Worm (Caenorhabditis elegans) whole organism, L4 larva: ENCODE measurements around the gene T12B5.15.

Experiments
- D1046.2 ChIP-seq: fragments of 200-800 bp; sonication (Bioruptor generic); IDR thresholded peaks from 2 replicates; pipeline ENCODE4 v1.3.6; 2022; ENCODE audit warnings: missing genetic modification characterization, missing compliant biosample characterization
- F10B5.3 ChIP-seq: sonication (generic microtip); optimal IDR thresholded peaks from 2 replicates; lab custom pipeline; 2016; ENCODE audit warnings: mild to moderate bottlenecking, missing genetic modification characterization, missing compliant biosample characterization
- F37D6.2 ChIP-seq: sonication (generic microtip); optimal IDR thresholded peaks from 2 replicates; lab custom pipeline; 2016; ENCODE audit warnings: mild to moderate bottlenecking, missing genetic modification characterization, missing compliant biosample characterization
- F44E2.7 ChIP-seq: fragments of 200-800 bp; sonication (Bioruptor generic); IDR thresholded peaks from 2 replicates; pipeline ENCODE4 v2.1.2; 2022; ENCODE audit warnings: missing genetic modification characterization, missing compliant biosample characterization
- T26A8.4 ChIP-seq: fragments of 200-800 bp; sonication (Bioruptor generic); IDR thresholded peaks from 2 replicates; pipeline ENCODE4 v1.3.6; 2022; ENCODE audit warnings: missing genetic modification characterization, missing compliant biosample characterization
- Y105C5A.15 ChIP-seq: fragments of 200-800 bp; sonication (Bioruptor generic); IDR thresholded peaks from 2 replicates; pipeline ENCODE4 v1.3.6; 2022; ENCODE audit warnings: missing genetic modification characterization, missing compliant biosample characterization
- Y5F2A.4 ChIP-seq: fragments of 200-800 bp; sonication (Bioruptor generic); optimal IDR thresholded peaks from 2 replicates; lab custom pipeline; 2018; ENCODE audit warnings: mild to moderate bottlenecking, missing genetic modification characterization, missing compliant biosample characterization
- ZK546.5 ChIP-seq, 2 experiments: sonication (generic microtip); optimal IDR thresholded peaks; 2 replicates each; lab custom pipeline; 2017; ENCODE audit warnings: missing biosample characterization in 2 of 2, missing genetic modification characterization in 2 of 2
- aha-1 ChIP-seq: fragments of 150-350 bp; peaks from one replicate; lab custom pipeline; 2014; ENCODE audit warnings: missing biosample characterization, missing genetic modification characterization
- aly-2 ChIP-seq: sonication (generic microtip); optimal IDR thresholded peaks from 2 replicates; lab custom pipeline; 2018; ENCODE audit warnings: missing biosample characterization, missing genetic modification characterization
- attf-4 ChIP-seq: sonication (generic microtip); optimal IDR thresholded peaks from 3 replicates; lab custom pipeline; 2017; ENCODE audit warnings: missing biosample characterization, missing genetic modification characterization
- ceh-20 ChIP-seq: fragments of 200-800 bp; sonication (Bioruptor generic); IDR thresholded peaks from 2 replicates; pipeline ENCODE4 v1.3.6; 2022; ENCODE audit warnings: missing genetic modification reagents, missing genetic modification characterization, missing compliant biosample characterization
- ceh-32 ChIP-seq: sonication (generic microtip); optimal IDR thresholded peaks from 2 replicates; lab custom pipeline; 2016; ENCODE audit warnings: mild to moderate bottlenecking, missing genetic modification characterization, missing compliant biosample characterization; ENCODE audit not compliant: poor library complexity
- ceh-44 ChIP-seq: fragments of 200-800 bp; sonication (Bioruptor generic); IDR thresholded peaks from 2 replicates; pipeline ENCODE4 v1.3.6; 2022; ENCODE audit warnings: missing genetic modification reagents, missing genetic modification characterization, missing compliant biosample characterization
- ceh-62 ChIP-seq: sonication (generic microtip); optimal IDR thresholded peaks from 2 replicates; lab custom pipeline; 2017; ENCODE audit warnings: missing biosample characterization, missing genetic modification characterization
- ctbp-1 ChIP-seq: fragments of 200-800 bp; sonication (Bioruptor generic); IDR thresholded peaks from 2 replicates; pipeline ENCODE4 v1.3.6; 2022; ENCODE audit warnings: missing genetic modification reagents, missing genetic modification characterization, missing compliant biosample characterization
- daf-12 ChIP-seq: fragments of 150-350 bp; optimal IDR thresholded peaks from 2 replicates; lab custom pipeline; 2014; ENCODE audit warnings: missing biosample characterization, missing genetic modification reagents, missing genetic modification characterization
- daf-19 ChIP-seq: fragments of 200-800 bp; sonication (Bioruptor generic); conservative IDR thresholded peaks from 2 replicates; pipeline ENCODE4 v1.3.6; 2022; ENCODE audit warnings: missing genetic modification characterization, missing compliant biosample characterization
- dmd-9 ChIP-seq: fragments of 200-800 bp; sonication (Bioruptor generic); IDR thresholded peaks from 2 replicates; pipeline ENCODE4 v1.3.6; 2022; ENCODE audit warnings: missing genetic modification reagents, missing genetic modification characterization, missing compliant biosample characterization
- egl-27 ChIP-seq: sonication (generic microtip); optimal IDR thresholded peaks from 3 replicates; lab custom pipeline; 2017; ENCODE audit warnings: missing biosample characterization, missing genetic modification reagents, missing genetic modification characterization
- egl-43 ChIP-seq: fragments of 200-800 bp; sonication (Bioruptor generic); IDR thresholded peaks from 2 replicates; pipeline ENCODE4 v1.3.6; 2022; ENCODE audit warnings: missing genetic modification reagents, missing genetic modification characterization, missing compliant biosample characterization
- gei-8 ChIP-seq: fragments of 200-800 bp; sonication (Bioruptor generic); optimal IDR thresholded peaks from 2 replicates; lab custom pipeline; 2018; ENCODE audit warnings: mild to moderate bottlenecking, missing genetic modification characterization, missing compliant biosample characterization
- hlh-11 ChIP-seq: fragments of 200-800 bp; sonication (Bioruptor generic); optimal IDR thresholded peaks from 2 replicates; lab custom pipeline; 2018; ENCODE audit warnings: mild to moderate bottlenecking, missing genetic modification characterization, missing compliant biosample characterization
- jun-1 ChIP-seq: fragments of 150-350 bp; optimal IDR thresholded peaks from 2 replicates; lab custom pipeline; 2014; ENCODE audit warnings: missing biosample characterization, missing genetic modification reagents, missing genetic modification characterization
- lim-7 ChIP-seq: fragments of 200-800 bp; sonication (Bioruptor generic); IDR thresholded peaks from 2 replicates; pipeline ENCODE4 v1.3.6; 2022; ENCODE audit warnings: missing genetic modification characterization, missing compliant biosample characterization
- lin-29 ChIP-seq: fragments of 200-800 bp; sonication (Bioruptor generic); IDR thresholded peaks from 2 replicates; pipeline ENCODE4 v1.3.6; 2022; ENCODE audit warnings: missing genetic modification reagents, missing genetic modification characterization, missing compliant biosample characterization
- lir-3 ChIP-seq: sonication (generic microtip); optimal IDR thresholded peaks from 2 replicates; lab custom pipeline; 2016; ENCODE audit warnings: mild to moderate bottlenecking, missing genetic modification characterization, missing compliant biosample characterization
- madf-9 ChIP-seq: fragments of 200-800 bp; sonication (Bioruptor generic); conservative IDR thresholded peaks from 2 replicates; pipeline ENCODE4 v1.3.6; 2022; ENCODE audit warnings: missing genetic modification reagents, missing genetic modification characterization, missing compliant biosample characterization
- mdl-1 ChIP-seq, 2 experiments: fragments of 150-350 bp in 1 of 2; sonication (generic microtip) in 1 of 2; optimal IDR thresholded peaks; 2 replicates each; lab custom pipeline; 2014 to 2017; ENCODE audit warnings: missing biosample characterization in 2 of 2, missing genetic modification characterization in 2 of 2
- mdt-29 ChIP-seq: fragments of 200-800 bp; sonication (Bioruptor generic); IDR thresholded peaks from 2 replicates; pipeline ENCODE4 v1.3.6; 2022; ENCODE audit warnings: missing genetic modification reagents, missing genetic modification characterization, missing compliant biosample characterization
- mep-1 ChIP-seq: fragments of 150-350 bp; sonication (generic microtip); optimal IDR thresholded peaks from 3 replicates; lab custom pipeline; 2014; ENCODE audit warnings: missing biosample characterization, missing genetic modification characterization
- mes-2 ChIP-seq: sonication (generic microtip); optimal IDR thresholded peaks from 2 replicates; lab custom pipeline; 2016; ENCODE audit warnings: missing genotype, mild to moderate bottlenecking, missing genetic modification characterization, missing compliant biosample characterization; ENCODE audit not compliant: poor library complexity, severe bottlenecking
- mxl-2 ChIP-seq: fragments of 200-800 bp; sonication (Bioruptor generic); conservative IDR thresholded peaks from 2 replicates; pipeline ENCODE4 v1.3.6; 2022; ENCODE audit warnings: missing genetic modification reagents, missing genetic modification characterization, missing compliant biosample characterization
- nhr-10 ChIP-seq: fragments of 150-350 bp; optimal IDR thresholded peaks from 2 replicates; lab custom pipeline; 2014; ENCODE audit warnings: missing biosample characterization, missing genetic modification characterization
- nhr-237 ChIP-seq: sonication (generic microtip); optimal IDR thresholded peaks from 2 replicates; lab custom pipeline; 2017; ENCODE audit warnings: missing biosample characterization, missing genetic modification characterization
- nhr-28 ChIP-seq: fragments of 150-350 bp; optimal IDR thresholded peaks from 2 replicates; lab custom pipeline; 2014; ENCODE audit warnings: missing biosample characterization, missing genetic modification characterization
- nhr-42 ChIP-seq: fragments of 200-800 bp; sonication (Bioruptor generic); IDR thresholded peaks from 2 replicates; pipeline ENCODE4 v1.3.6; 2022; ENCODE audit warnings: missing genetic modification characterization, missing compliant biosample characterization
- nhr-48 ChIP-seq: sonication (generic microtip); optimal IDR thresholded peaks from 2 replicates; lab custom pipeline; 2016; ENCODE audit warnings: mild to moderate bottlenecking, missing genetic modification characterization, missing compliant biosample characterization
- nhr-76 ChIP-seq: fragments of 150-350 bp; optimal IDR thresholded peaks from 2 replicates; lab custom pipeline; 2014; ENCODE audit warnings: missing biosample characterization, missing genetic modification characterization
- nhr-77 ChIP-seq: fragments of 150-350 bp; optimal IDR thresholded peaks from 2 replicates; lab custom pipeline; 2014; ENCODE audit warnings: missing biosample characterization, missing genetic modification characterization
- pha-4 ChIP-seq, 2 experiments: fragments of 150-350 bp in 1 of 2; fragments of 200-800 bp in 1 of 2; sonication (Bioruptor generic) in 1 of 2; IDR thresholded peaks in 1 of 2; optimal IDR thresholded peaks in 1 of 2; 2 replicates each; pipeline versions ENCODE4 v1.3.6 to Lab custom; 2014 to 2022; ENCODE audit warnings: missing genetic modification characterization in 2 of 2, missing genetic modification reagents in 2 of 2, missing biosample characterization in 1 of 2, missing compliant biosample characterization in 1 of 2
- pqm-1 ChIP-seq: sonication (generic microtip); optimal IDR thresholded peaks from 2 replicates; lab custom pipeline; 2017; ENCODE audit warnings: missing biosample characterization, missing genetic modification characterization
- saeg-2 ChIP-seq: fragments of 200-800 bp; sonication (Bioruptor generic); IDR thresholded peaks from 2 replicates; pipeline ENCODE4 v1.3.6; 2022; ENCODE audit warnings: missing genetic modification reagents, missing genetic modification characterization, missing compliant biosample characterization
- sdz-12 ChIP-seq: fragments of 200-800 bp; sonication (Bioruptor generic); optimal IDR thresholded peaks from 2 replicates; lab custom pipeline; 2018; ENCODE audit warnings: mild to moderate bottlenecking, missing genetic modification characterization, missing compliant biosample characterization
- set-16 ChIP-seq: fragments of 200-800 bp; sonication (Bioruptor generic); IDR thresholded peaks from 2 replicates; pipeline ENCODE4 v1.3.6; 2022; ENCODE audit warnings: missing genetic modification reagents, missing genetic modification characterization, missing compliant biosample characterization
- snpc-4 ChIP-seq: fragments of 150-350 bp; optimal IDR thresholded peaks from 2 replicates; lab custom pipeline; 2014; ENCODE audit warnings: missing biosample characterization, missing genetic modification characterization
- spr-1 ChIP-seq: sonication (generic microtip); optimal IDR thresholded peaks from 2 replicates; lab custom pipeline; 2016; ENCODE audit warnings: mild to moderate bottlenecking, missing genetic modification characterization, missing compliant biosample characterization
- unc-130 ChIP-seq: sonication (generic microtip); optimal IDR thresholded peaks from 2 replicates; lab custom pipeline; 2016; ENCODE audit warnings: missing genetic modification reagents, missing genetic modification characterization, missing compliant biosample characterization
- zfp-3 ChIP-seq: fragments of 200-800 bp; sonication (Bioruptor generic); conservative IDR thresholded peaks from 2 replicates; pipeline ENCODE4 v1.3.6; 2022; ENCODE audit warnings: missing genetic modification reagents, missing genetic modification characterization, missing compliant biosample characterization
- ztf-7 ChIP-seq: fragments of 150-350 bp; optimal IDR thresholded peaks from 2 replicates; lab custom pipeline; 2014; ENCODE audit warnings: missing biosample characterization, missing genetic modification characterization

The T12B5.15 gene

ce11 chrIII:954553-954952 lies at the start of gene T12B5.15, which contains the start of gene T12B5.14:
Gene T12B5.15, minus strand, starts transcription at chrIII:954653.
Gene T12B5.14, plus strand, starts transcription at chrIII:954873.
- no peak for TF ChIP-seq snpc-4 (tag; lab: Kevin White, UChicago)
- TF ChIP-seq lim-7 (GFP tag; lab: Robert Waterston, UW), result no peak
- TF ChIP-seq T26A8.4, result no peak
- no peak for TF ChIP-seq attf-4 (tag; lab: Kevin White, UChicago)
- no peak for TF ChIP-seq sdz-12
- no peak for TF ChIP-seq dmd-9 (GFP tag; lab: Robert Waterston, UW)
- no peak for TF ChIP-seq madf-9
- TF ChIP-seq F10B5.3, result no peak
- no peak for TF ChIP-seq F37D6.2 (tag; lab: Kevin White, UChicago)
- no peak for TF ChIP-seq ctbp-1 (GFP tag; lab: Robert Waterston, UW)

- no peak for TF ChIP-seq T26A8.4
- TF ChIP-seq ceh-62 (tag; lab: Kevin White, UChicago), result no peak
- TF ChIP-seq hlh-11 (tag; lab: Kevin White, UChicago), result peak; percentile 82
- no peak for TF ChIP-seq unc-130
- no peak for TF ChIP-seq set-16 (GFP tag; lab: Robert Waterston, UW)
- TF ChIP-seq egl-43 (GFP tag; lab: Robert Waterston, UW), result no peak
- no peak for TF ChIP-seq D1046.2
- peak; percentile 71 for TF ChIP-seq nhr-48 (tag; lab: Kevin White, UChicago)
- TF ChIP-seq daf-12, result no peak
- peak; percentile 78 for TF ChIP-seq nhr-28 (tag; lab: Kevin White, UChicago)
- 0 out of 2 replicates have a peak, but pooled peaks have one; percentile 24 for TF ChIP-seq pha-4 (GFP tag; IDR thresholded peaks at IDR 0.05; lab: Robert Waterston, UW)
- no peak for TF ChIP-seq pha-4 (tag; optimal IDR thresholded peaks at IDR 0.05; lab: Kevin White, UChicago)
- TF ChIP-seq daf-19, result no peak
- no peak for TF ChIP-seq egl-27
- TF ChIP-seq ctbp-1 (GFP tag; lab: Robert Waterston, UW), result no peak
- no peak for TF ChIP-seq mdt-29 (GFP tag; lab: Robert Waterston, UW)
- TF ChIP-seq nhr-42 (GFP tag; lab: Robert Waterston, UW), result no peak
- no peak for TF ChIP-seq ceh-44 (GFP tag; lab: Robert Waterston, UW)
- TF ChIP-seq F44E2.7 (GFP tag; lab: Robert Waterston, UW), result no peak
- TF ChIP-seq snpc-4 (tag; lab: Kevin White, UChicago), result no peak
- no peak for TF ChIP-seq F37D6.2 (tag; lab: Kevin White, UChicago)
- no peak for TF ChIP-seq saeg-2 (GFP tag; lab: Robert Waterston, UW)
- no peak for TF ChIP-seq nhr-10 (tag; lab: Kevin White, UChicago)
- TF ChIP-seq mxl-2 (GFP tag; lab: Robert Waterston, UW), result no peak
- TF ChIP-seq attf-4 (tag; lab: Kevin White, UChicago), result no peak
- TF ChIP-seq ceh-32 (tag; lab: Kevin White, UChicago), result no peak
- TF ChIP-seq jun-1 (tag; lab: Kevin White, UChicago), result no peak
- no peak for TF ChIP-seq nhr-76
- no peak for TF ChIP-seq nhr-237
- no peak for TF ChIP-seq zfp-3
- no peak for TF ChIP-seq sdz-12
- TF ChIP-seq ceh-20 (GFP tag; lab: Robert Waterston, UW), result no peak
- TF ChIP-seq aha-1 (tag; lab: Kevin White, UChicago), result no peak
- TF ChIP-seq aly-2 (tag; lab: Kevin White, UChicago), result no peak
- no peak for TF ChIP-seq lir-3 (tag; lab: Kevin White, UChicago)
- no peak for TF ChIP-seq gei-8
- no peak for TF ChIP-seq ztf-7 (tag; lab: Kevin White, UChicago)
- peak; percentile 92 for TF ChIP-seq pqm-1 (tag; lab: Kevin White, UChicago)
- peak in 1 of 2 experiments; percentile 6 for TF ChIP-seq mdl-1 (tag; optimal IDR thresholded peaks at IDR 0.05; lab: Kevin White, UChicago)
- no peak for TF ChIP-seq Y5F2A.4 (GFP tag; lab: Kevin White, UChicago)
- TF ChIP-seq lin-29 (GFP tag; lab: Robert Waterston, UW), result no peak
- TF ChIP-seq lim-7 (GFP tag; lab: Robert Waterston, UW), result no peak
- TF ChIP-seq ZK546.5 (tag; optimal IDR thresholded peaks at IDR 0.05; lab: Kevin White, UChicago), result no peak
- TF ChIP-seq spr-1 (tag; lab: Kevin White, UChicago), result no peak
- TF ChIP-seq nhr-77 (tag; lab: Kevin White, UChicago), result peak; percentile 63
- TF ChIP-seq Y105C5A.15 (GFP tag; lab: Robert Waterston, UW), result no peak
- no peak for TF ChIP-seq mep-1 (tag; lab: Kevin White, UChicago)
- no peak for TF ChIP-seq mes-2 (tag; lab: Kevin White, UChicago)
Observed at ce11 chrIII:1002510-1002909, 48.1 kb upstream of the T12B5.15 start, which contains the start of gene clec-150. Gene clec-150, plus strand, starts transcription at chrIII:1002707.
